Worm (Caenorhabditis elegans) whole organism, L4 larva: Measurements from ENCODE around the gene F11C1.1.

Experiments
- F37D6.2 ChIP-seq: sonication (generic microtip); optimal IDR thresholded peaks from 2 replicates; lab custom pipeline; 2016; ENCODE audit warnings: mild to moderate bottlenecking, missing genetic modification characterization, missing compliant biosample characterization
- T20F7.1 ChIP-seq: fragments of 200-800 bp; sonication (Bioruptor generic); optimal IDR thresholded peaks from 2 replicates; lab custom pipeline; 2018; ENCODE audit warnings: mild to moderate bottlenecking, missing genetic modification characterization, missing compliant biosample characterization
- T26A8.4 ChIP-seq: fragments of 200-800 bp; sonication (Bioruptor generic); IDR thresholded peaks from 2 replicates; pipeline ENCODE4 v1.3.6; 2022; ENCODE audit warnings: missing genetic modification characterization, missing compliant biosample characterization
- Y105C5A.15 ChIP-seq: fragments of 200-800 bp; sonication (Bioruptor generic); IDR thresholded peaks from 2 replicates; pipeline ENCODE4 v1.3.6; 2022; ENCODE audit warnings: missing genetic modification characterization, missing compliant biosample characterization
- Y48G9A.11 ChIP-seq: fragments of 200-800 bp; sonication (Bioruptor generic); IDR thresholded peaks from 2 replicates; pipeline ENCODE4 v1.3.6; 2022; ENCODE audit warnings: missing genetic modification reagents, missing genetic modification characterization, missing compliant biosample characterization
- Y75B8A.6 ChIP-seq: fragments of 200-800 bp; sonication (Bioruptor generic); IDR thresholded peaks from 2 replicates; pipeline ENCODE4 v1.3.6; 2022; ENCODE audit warnings: missing genetic modification reagents, missing genetic modification characterization, missing compliant biosample characterization
- ZK337.2 ChIP-seq: fragments of 200-800 bp; sonication (Bioruptor generic); IDR thresholded peaks from 2 replicates; pipeline ENCODE4 v1.3.6; 2022; ENCODE audit warnings: missing genetic modification reagents, missing genetic modification characterization, missing compliant biosample characterization
- aha-1 ChIP-seq: fragments of 150-350 bp; peaks from one replicate; lab custom pipeline; 2014; ENCODE audit warnings: missing biosample characterization, missing genetic modification characterization
- aly-2 ChIP-seq: sonication (generic microtip); optimal IDR thresholded peaks from 2 replicates; lab custom pipeline; 2018; ENCODE audit warnings: missing biosample characterization, missing genetic modification characterization
- ama-1 ChIP-seq: fragments of 150-350 bp; optimal IDR thresholded peaks from 2 replicates; lab custom pipeline; 2014; ENCODE audit warnings: inconsistent platforms, mixed read lengths
- arid-1 ChIP-seq: fragments of 200-800 bp; sonication (Bioruptor generic); conservative IDR thresholded peaks from 2 replicates; pipeline ENCODE4 v1.3.6; 2022; ENCODE audit warnings: missing genetic modification reagents, missing genetic modification characterization, missing compliant biosample characterization
- ceh-20 ChIP-seq: fragments of 200-800 bp; sonication (Bioruptor generic); IDR thresholded peaks from 2 replicates; pipeline ENCODE4 v1.3.6; 2022; ENCODE audit warnings: missing genetic modification reagents, missing genetic modification characterization, missing compliant biosample characterization
- ceh-44 ChIP-seq: fragments of 200-800 bp; sonication (Bioruptor generic); IDR thresholded peaks from 2 replicates; pipeline ENCODE4 v1.3.6; 2022; ENCODE audit warnings: missing genetic modification reagents, missing genetic modification characterization, missing compliant biosample characterization
- daf-16 ChIP-seq, 3 experiments: sonication (generic microtip); optimal IDR thresholded peaks; 2 replicates each; lab custom pipeline; 2016 to 2017; ENCODE audit warnings: missing genetic modification characterization in 3 of 3, missing genetic modification reagents in 3 of 3, mild to moderate bottlenecking in 2 of 3, missing compliant biosample characterization in 2 of 3, missing biosample characterization in 1 of 3, moderate library complexity in 1 of 3
- daf-19 ChIP-seq: fragments of 200-800 bp; sonication (Bioruptor generic); conservative IDR thresholded peaks from 2 replicates; pipeline ENCODE4 v1.3.6; 2022; ENCODE audit warnings: missing genetic modification characterization, missing compliant biosample characterization
- dmd-6 ChIP-seq: fragments of 200-800 bp; sonication (Bioruptor generic); IDR thresholded peaks from 2 replicates; pipeline ENCODE4 v1.3.6; 2022; ENCODE audit warnings: missing genetic modification reagents, missing genetic modification characterization, missing compliant biosample characterization
- dmd-8 ChIP-seq: fragments of 200-800 bp; sonication (Bioruptor generic); IDR thresholded peaks from 2 replicates; pipeline ENCODE4 v1.3.6; 2022; ENCODE audit warnings: missing genetic modification characterization, missing compliant biosample characterization
- dmd-9 ChIP-seq: fragments of 200-800 bp; sonication (Bioruptor generic); IDR thresholded peaks from 2 replicates; pipeline ENCODE4 v1.3.6; 2022; ENCODE audit warnings: missing genetic modification reagents, missing genetic modification characterization, missing compliant biosample characterization
- dpl-1 ChIP-seq: fragments of 150-350 bp; optimal IDR thresholded peaks from 2 replicates; lab custom pipeline; 2014; ENCODE audit warnings: missing biosample characterization, missing genetic modification reagents, missing genetic modification characterization
- dve-1 ChIP-seq: sonication (generic microtip); optimal IDR thresholded peaks from 2 replicates; lab custom pipeline; 2017; ENCODE audit warnings: antibody characterized with exemption, mild to moderate bottlenecking, missing genetic modification characterization, missing compliant biosample characterization; ENCODE audit not compliant: insufficient read depth
- egl-27 ChIP-seq: sonication (generic microtip); optimal IDR thresholded peaks from 3 replicates; lab custom pipeline; 2017; ENCODE audit warnings: missing biosample characterization, missing genetic modification reagents, missing genetic modification characterization
- gei-8 ChIP-seq: fragments of 200-800 bp; sonication (Bioruptor generic); optimal IDR thresholded peaks from 2 replicates; lab custom pipeline; 2018; ENCODE audit warnings: mild to moderate bottlenecking, missing genetic modification characterization, missing compliant biosample characterization
- hlh-11 ChIP-seq: fragments of 200-800 bp; sonication (Bioruptor generic); optimal IDR thresholded peaks from 2 replicates; lab custom pipeline; 2018; ENCODE audit warnings: mild to moderate bottlenecking, missing genetic modification characterization, missing compliant biosample characterization
- hlh-30 ChIP-seq: sonication (generic microtip); optimal IDR thresholded peaks from 2 replicates; lab custom pipeline; 2017; ENCODE audit warnings: antibody characterized with exemption, mild to moderate bottlenecking, missing genetic modification characterization, missing compliant biosample characterization; ENCODE audit not compliant: insufficient read depth
- lin-1 ChIP-seq: fragments of 200-800 bp; sonication (Bioruptor generic); IDR thresholded peaks from 2 replicates; pipeline ENCODE4 v1.3.6; 2022; ENCODE audit warnings: missing genetic modification reagents, missing genetic modification characterization, missing compliant biosample characterization
- lin-38 ChIP-seq: fragments of 200-800 bp; sonication (Bioruptor generic); IDR thresholded peaks from 2 replicates; pipeline ENCODE4 v1.3.6; 2022; ENCODE audit warnings: missing genetic modification reagents, missing genetic modification characterization, missing compliant biosample characterization
- lsy-2 ChIP-seq, 2 experiments: fragments of 150-350 bp in 1 of 2; sonication (generic microtip) in 1 of 2; optimal IDR thresholded peaks; 2 replicates each; lab custom pipeline; 2014 to 2017; ENCODE audit warnings: missing biosample characterization in 2 of 2, missing genetic modification characterization in 2 of 2
- mep-1 ChIP-seq: fragments of 150-350 bp; sonication (generic microtip); optimal IDR thresholded peaks from 3 replicates; lab custom pipeline; 2014; ENCODE audit warnings: missing biosample characterization, missing genetic modification characterization
- mes-2 ChIP-seq: sonication (generic microtip); optimal IDR thresholded peaks from 2 replicates; lab custom pipeline; 2016; ENCODE audit warnings: missing genotype, mild to moderate bottlenecking, missing genetic modification characterization, missing compliant biosample characterization; ENCODE audit not compliant: poor library complexity, severe bottlenecking
- mxl-3 ChIP-seq: fragments of 200-800 bp; sonication (Bioruptor generic); optimal IDR thresholded peaks from 2 replicates; lab custom pipeline; 2018; ENCODE audit warnings: mild to moderate bottlenecking, missing genetic modification characterization, missing compliant biosample characterization
- nhr-10 ChIP-seq: fragments of 150-350 bp; optimal IDR thresholded peaks from 2 replicates; lab custom pipeline; 2014; ENCODE audit warnings: missing biosample characterization, missing genetic modification characterization
- nhr-11 ChIP-seq: fragments of 150-350 bp; optimal IDR thresholded peaks from 2 replicates; lab custom pipeline; 2014; ENCODE audit warnings: missing biosample characterization, missing genetic modification characterization
- nhr-111 ChIP-seq: fragments of 200-800 bp; sonication (Bioruptor generic); optimal IDR thresholded peaks from 2 replicates; lab custom pipeline; 2018; ENCODE audit warnings: mild to moderate bottlenecking, missing genetic modification characterization, missing compliant biosample characterization
- nhr-25 ChIP-seq: sonication (generic microtip); optimal IDR thresholded peaks from 2 replicates; lab custom pipeline; 2017; ENCODE audit warnings: missing genetic modification characterization, mild to moderate bottlenecking, missing compliant biosample characterization, antibody characterized with exemption, moderate library complexity, borderline replicate concordance; ENCODE audit not compliant: insufficient read depth
- nhr-28 ChIP-seq: fragments of 150-350 bp; optimal IDR thresholded peaks from 2 replicates; lab custom pipeline; 2014; ENCODE audit warnings: missing biosample characterization, missing genetic modification characterization
- nhr-48 ChIP-seq: sonication (generic microtip); optimal IDR thresholded peaks from 2 replicates; lab custom pipeline; 2016; ENCODE audit warnings: mild to moderate bottlenecking, missing genetic modification characterization, missing compliant biosample characterization
- nhr-6 ChIP-seq: fragments of 150-350 bp; optimal IDR thresholded peaks from 2 replicates; lab custom pipeline; 2014; ENCODE audit warnings: missing biosample characterization, missing genetic modification characterization
- php-3 ChIP-seq: fragments of 200-800 bp; sonication (Bioruptor generic); IDR thresholded peaks from 2 replicates; pipeline ENCODE4 v1.3.6; 2022; ENCODE audit warnings: missing genetic modification reagents, missing genetic modification characterization, missing compliant biosample characterization
- saeg-2 ChIP-seq: fragments of 200-800 bp; sonication (Bioruptor generic); IDR thresholded peaks from 2 replicates; pipeline ENCODE4 v1.3.6; 2022; ENCODE audit warnings: missing genetic modification reagents, missing genetic modification characterization, missing compliant biosample characterization
- skn-1 ChIP-seq: fragments of 150-350 bp; optimal IDR thresholded peaks from 2 replicates; lab custom pipeline; 2014; ENCODE audit warnings: missing biosample characterization, missing genetic modification characterization
- unc-39 ChIP-seq: sonication (generic microtip); optimal IDR thresholded peaks from 2 replicates; lab custom pipeline; 2017; ENCODE audit warnings: missing biosample characterization, missing genetic modification characterization
- vab-7 ChIP-seq: fragments of 200-800 bp; sonication (Bioruptor generic); IDR thresholded peaks from 2 replicates; pipeline ENCODE4 v1.3.6; 2022; ENCODE audit warnings: missing genetic modification reagents, missing genetic modification characterization, missing compliant biosample characterization
- zip-2 ChIP-seq: fragments of 150-350 bp; optimal IDR thresholded peaks from 2 replicates; lab custom pipeline; 2014; ENCODE audit warnings: missing biosample characterization, missing genetic modification characterization

The F11C1.1 gene

ce11 chrX:12990529-12991520 is at the start of gene F11C1.1, which contains the start of gene vwa-8:
Gene F11C1.1 (minus strand): TSS chrX:12990579.
Gene vwa-8 (plus strand): TSS chrX:12991470.
- TF ChIP-seq egl-27 (no peak), mep-1 (tag; lab: Kevin White, UChicago) (peak; percentile 36), F37D6.2 (tag; lab: Kevin White, UChicago) (no peak), ama-1 (lab: Kevin White, UChicago) (no peak), hlh-30 (tag; lab: Kevin White, UChicago) (peak; percentile 79), dmd-6 (GFP tag; lab: Robert Waterston, UW) (peak; percentile 46; the same call in 1 of the 2 replicates), hlh-11 (tag; lab: Kevin White, UChicago) (peak; percentile 65), lsy-2 (tag; optimal IDR thresholded peaks at IDR 0.05; lab: Kevin White, UChicago) (peak in 1 of 2 experiments; percentile 24), lin-38 (GFP tag; lab: Robert Waterston, UW) (0 out of 2 replicates have a peak, but pooled peaks have one; percentile 28), mxl-3 (GFP tag; lab: Kevin White, UChicago) (peak; percentile 14), mes-2 (peak; percentile 30), dpl-1 (GFP tag; lab: Kevin White, UChicago) (no peak), nhr-25 (tag; lab: Kevin White, UChicago) (peak; percentile 82), T20F7.1 (GFP tag; lab: Kevin White, UChicago) (peak; percentile 49), nhr-48 (tag; lab: Kevin White, UChicago) (peak; percentile 58), dve-1 (tag; lab: Kevin White, UChicago) (peak; percentile 46), nhr-6 (tag; lab: Kevin White, UChicago) (peak; percentile 74), aha-1 (peak; percentile 98), saeg-2 (GFP tag; lab: Robert Waterston, UW) (0 out of 2 replicates have a peak, but pooled peaks have one; percentile 63), nhr-28 (tag; lab: Kevin White, UChicago) (peak; percentile 25), ceh-20 (GFP tag; lab: Robert Waterston, UW) (peak; percentile 74), nhr-10 (tag; lab: Kevin White, UChicago) (peak; percentile 89), gei-8 (GFP tag; lab: Kevin White, UChicago) (no peak), T26A8.4 (peak; percentile 64; the same call in 1 of the 2 replicates), daf-16 (GFP tag; optimal IDR thresholded peaks at IDR 0.05; lab: Kevin White, UChicago) (peak in 1 of 2 experiments; percentile 18), daf-16 (tag; optimal IDR thresholded peaks at IDR 0.05; lab: Kevin White, UChicago) (peak; percentile 53), aly-2 (no peak), arid-1 (GFP tag; lab: Robert Waterston, UW) (0 out of 2 replicates have a peak, but pooled peaks have one; percentile 28)

ce11 chrX:13038791-13039190 is 48.4 kb upstream of the F11C1.1 start:
- TF ChIP-seq nhr-25 (tag; lab: Kevin White, UChicago) (peak; percentile 1), lsy-2 (tag; optimal IDR thresholded peaks at IDR 0.05; lab: Kevin White, UChicago) (peak in 1 of 2 experiments; percentile 26), lin-1 (GFP tag; lab: Robert Waterston, UW) (peak; percentile 59; the same call in 1 of the 2 replicates), ama-1 (lab: Kevin White, UChicago) (no peak), ZK337.2 (GFP tag; lab: Robert Waterston, UW) (peak; percentile 44; the same call in 1 of the 2 replicates), nhr-11 (tag; lab: Kevin White, UChicago) (no peak), Y75B8A.6 (GFP tag; lab: Robert Waterston, UW) (peak; percentile 58; the same call in 1 of the 2 replicates), vab-7 (GFP tag; lab: Robert Waterston, UW) (peak; percentile 71), daf-16 (GFP tag; optimal IDR thresholded peaks at IDR 0.05; lab: Kevin White, UChicago) (peak; percentile 67 to 89), daf-16 (tag; optimal IDR thresholded peaks at IDR 0.05; lab: Kevin White, UChicago) (peak; percentile 96), aha-1 (peak; percentile 86), dmd-8 (GFP tag; lab: Robert Waterston, UW) (0 out of 2 replicates have a peak, but pooled peaks have one; percentile 71), hlh-11 (tag; lab: Kevin White, UChicago) (no peak), Y48G9A.11 (GFP tag; lab: Robert Waterston, UW) (peak; percentile 78; the same call in 1 of the 2 replicates), dve-1 (tag; lab: Kevin White, UChicago) (peak; percentile 83), zip-2 (peak; percentile 1), nhr-28 (tag; lab: Kevin White, UChicago) (peak; percentile 27), php-3 (GFP tag; lab: Robert Waterston, UW) (peak; percentile 71), mxl-3 (GFP tag; lab: Kevin White, UChicago) (peak; percentile 32), F37D6.2 (tag; lab: Kevin White, UChicago) (no peak), saeg-2 (GFP tag; lab: Robert Waterston, UW) (peak; percentile 62; the same call in 1 of the 2 replicates), daf-19 (GFP tag; lab: Robert Waterston, UW) (no peak), skn-1 (tag; lab: Kevin White, UChicago) (no peak), ceh-44 (no peak), dmd-9 (GFP tag; lab: Robert Waterston, UW) (peak; percentile 84), Y105C5A.15 (GFP tag; lab: Robert Waterston, UW) (no peak), nhr-111 (GFP tag; lab: Kevin White, UChicago) (no peak), unc-39 (no peak), nhr-6 (tag; lab: Kevin White, UChicago) (no peak)
